Worm (Caenorhabditis elegans): ENCODE measurements around the gene M03A1.8.

DNA sequence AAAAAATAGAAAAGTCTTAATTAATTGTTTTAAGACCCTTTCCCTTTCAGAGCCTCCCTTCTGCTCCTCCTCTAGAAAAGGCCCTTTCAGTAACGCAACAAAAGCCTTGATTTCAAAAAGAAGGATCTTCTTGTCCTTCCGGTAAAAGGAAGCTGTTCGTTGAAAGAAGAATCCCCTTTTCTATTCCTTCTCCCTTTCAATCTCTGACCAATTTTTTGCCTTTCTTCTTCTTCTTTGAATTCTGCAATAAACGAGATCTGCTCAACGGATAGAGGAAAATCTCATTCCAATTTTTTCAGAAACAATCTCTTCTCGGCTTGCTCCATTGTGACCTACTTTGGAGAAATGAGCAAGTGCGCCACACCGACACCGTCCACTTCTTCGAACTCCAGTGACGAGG lies 47.9 kb downstream of the M03A1.8 start, which contains the start of gene F35D11.3:
- TF ChIP-seq lin-13 (GFP tag; optimal IDR thresholded peaks at IDR 0.05) (no peak), mbf-1 (tag; optimal IDR thresholded peaks at IDR 0.05) (no peak), unc-62 (GFP tag; optimal IDR thresholded peaks at IDR 0.05) (no peak), skn-1 (tag; optimal IDR thresholded peaks at IDR 0.05) (no peak), elt-3 (tag; optimal IDR thresholded peaks at IDR 0.05) (no peak), nhr-10 (tag; optimal IDR thresholded peaks at IDR 0.05) (no peak), mdl-1 (tag; optimal IDR thresholded peaks at IDR 0.05) (no peak), fos-1 (tag; optimal IDR thresholded peaks at IDR 0.05) (no peak), unc-39 (tag; optimal IDR thresholded peaks at IDR 0.05) (no peak), blmp-1 (tag; optimal IDR thresholded peaks at IDR 0.05; ENCODE audit: insufficient read depth) (no peak), alr-1 (tag; optimal IDR thresholded peaks at IDR 0.05) (no peak), nhr-23 (tag; optimal IDR thresholded peaks at IDR 0.05) (no peak), snpc-4 (tag; optimal IDR thresholded peaks at IDR 0.05) (no peak), lsy-2 (tag; optimal IDR thresholded peaks at IDR 0.05) (no peak)

All from whole organism, L2 larva.